Worm (Caenorhabditis elegans) whole organism, L2 larva: ENCODE data around the gene W02B12.13.

ENCODE experiments used
- C34F6.9 ChIP-seq: fragments of 150-350 bp; optimal IDR thresholded peaks from 2 replicates; lab custom pipeline; 2014; ENCODE audit warnings: missing biosample characterization, missing genetic modification characterization
- Y55F3AM.14 ChIP-seq: fragments of 200-800 bp; sonication (Bioruptor generic); optimal IDR thresholded peaks from 2 replicates; lab custom pipeline; 2018; ENCODE audit warnings: mild to moderate bottlenecking, missing genetic modification characterization, missing compliant biosample characterization
- aly-2 ChIP-seq: fragments of 150-350 bp; optimal IDR thresholded peaks from 2 replicates; lab custom pipeline; 2014; ENCODE audit warnings: missing biosample characterization, missing genetic modification characterization
- ama-1 ChIP-seq: fragments of 150-350 bp; optimal IDR thresholded peaks from 2 replicates; lab custom pipeline; 2018; ENCODE audit warnings: inconsistent platforms
- blmp-1 ChIP-seq: sonication (generic microtip); optimal IDR thresholded peaks from 2 replicates; lab custom pipeline; 2017; ENCODE audit warnings: missing genetic modification characterization, mild to moderate bottlenecking, missing compliant biosample characterization, antibody characterized with exemption, moderate library complexity; ENCODE audit not compliant: insufficient read depth
- ceh-82 ChIP-seq: fragments of 150-350 bp; optimal IDR thresholded peaks from 2 replicates; lab custom pipeline; 2014; ENCODE audit warnings: missing biosample characterization, missing genetic modification characterization
- crh-2 ChIP-seq: sonication (generic microtip); optimal IDR thresholded peaks from 2 replicates; lab custom pipeline; 2017; ENCODE audit warnings: missing biosample characterization, missing genetic modification characterization
- dmd-4 ChIP-seq: sonication (generic microtip); optimal IDR thresholded peaks from 2 replicates; lab custom pipeline; 2017; ENCODE audit warnings: missing biosample characterization, missing genetic modification characterization
- elt-3 ChIP-seq: sonication (generic microtip); optimal IDR thresholded peaks from 2 replicates; lab custom pipeline; 2017; ENCODE audit warnings: missing biosample characterization, missing genetic modification characterization
- fos-1 ChIP-seq: fragments of 150-350 bp; optimal IDR thresholded peaks from 2 replicates; lab custom pipeline; 2014; ENCODE audit warnings: missing biosample characterization, missing genetic modification characterization
- gmeb-1 ChIP-seq: fragments of 150-350 bp; optimal IDR thresholded peaks from 2 replicates; lab custom pipeline; 2014; ENCODE audit warnings: missing biosample characterization, missing genetic modification characterization
- lin-13 ChIP-seq: fragments of 150-350 bp; optimal IDR thresholded peaks from 2 replicates; lab custom pipeline; 2014; ENCODE audit warnings: missing biosample characterization, missing genetic modification reagents, missing genetic modification characterization
- lsy-2 ChIP-seq, 2 experiments: fragments of 150-350 bp in 1 of 2; sonication (generic microtip) in 1 of 2; optimal IDR thresholded peaks; 2 replicates each; lab custom pipeline; 2014 to 2017; ENCODE audit warnings: missing biosample characterization in 2 of 2, missing genetic modification characterization in 2 of 2
- mdl-1 ChIP-seq, 2 experiments: fragments of 150-350 bp in 1 of 2; sonication (generic microtip) in 1 of 2; optimal IDR thresholded peaks; 2 replicates each; lab custom pipeline; 2017; ENCODE audit warnings: missing biosample characterization in 2 of 2, missing genetic modification characterization in 2 of 2
- nhr-11 ChIP-seq: fragments of 150-350 bp; optimal IDR thresholded peaks from 2 replicates; lab custom pipeline; 2014; ENCODE audit warnings: missing biosample characterization, missing genetic modification characterization
- nhr-12 ChIP-seq: fragments of 150-350 bp; optimal IDR thresholded peaks from 2 replicates; lab custom pipeline; 2014; ENCODE audit warnings: missing biosample characterization, missing genetic modification characterization
- nhr-129 ChIP-seq: fragments of 150-350 bp; optimal IDR thresholded peaks from 2 replicates; lab custom pipeline; 2014; ENCODE audit warnings: missing biosample characterization, missing genetic modification characterization
- nhr-21 ChIP-seq: fragments of 150-350 bp; optimal IDR thresholded peaks from 2 replicates; lab custom pipeline; 2014; ENCODE audit warnings: missing biosample characterization, missing genetic modification characterization
- nhr-23 ChIP-seq: fragments of 150-350 bp; optimal IDR thresholded peaks from 2 replicates; lab custom pipeline; 2014; ENCODE audit warnings: missing biosample characterization, missing genetic modification reagents, missing genetic modification characterization
- nhr-237 ChIP-seq: fragments of 150-350 bp; optimal IDR thresholded peaks from 2 replicates; lab custom pipeline; 2014; ENCODE audit warnings: missing biosample characterization, missing genetic modification characterization
- nhr-25 ChIP-seq: fragments of 150-350 bp; sonication (generic microtip); optimal IDR thresholded peaks from 3 replicates; lab custom pipeline; 2014; ENCODE audit warnings: missing biosample characterization, missing genetic modification characterization
- nhr-77 ChIP-seq: fragments of 150-350 bp; optimal IDR thresholded peaks from 2 replicates; lab custom pipeline; 2014; ENCODE audit warnings: missing biosample characterization, missing genetic modification characterization
- sem-4 ChIP-seq: fragments of 150-350 bp; optimal IDR thresholded peaks from 2 replicates; lab custom pipeline; 2014; ENCODE audit warnings: missing biosample characterization, missing genetic modification reagents, missing genetic modification characterization
- sma-3 ChIP-seq: sonication (generic microtip); optimal IDR thresholded peaks from 2 replicates; lab custom pipeline; 2016; ENCODE audit warnings: missing genetic modification reagents, missing genetic modification characterization, missing compliant biosample characterization
- sma-9 ChIP-seq, 2 experiments: fragments of 150-350 bp in 1 of 2; sonication (generic microtip) in 1 of 2; optimal IDR thresholded peaks; 2 replicates each; lab custom pipeline; 2014 to 2016; ENCODE audit warnings: missing genetic modification characterization in 2 of 2, mild to moderate bottlenecking in 1 of 2, missing biosample characterization in 1 of 2, missing compliant biosample characterization in 1 of 2, missing genetic modification reagents in 1 of 2, moderate library complexity in 1 of 2
- unc-39 ChIP-seq: fragments of 150-350 bp; optimal IDR thresholded peaks from 2 replicates; lab custom pipeline; 2014; ENCODE audit warnings: missing biosample characterization, missing genetic modification characterization
- unc-55 ChIP-seq: fragments of 150-350 bp; sonication (generic microtip); optimal IDR thresholded peaks from 3 replicates; lab custom pipeline; 2014; ENCODE audit warnings: missing biosample characterization, missing genetic modification reagents, missing genetic modification characterization
- ztf-1 ChIP-seq: fragments of 200-800 bp; sonication (Bioruptor generic); conservative IDR thresholded peaks from 2 replicates; pipeline ENCODE4 v1.3.6; 2022; ENCODE audit warnings: missing genetic modification characterization, missing compliant biosample characterization
- ztf-4 ChIP-seq: fragments of 150-350 bp; optimal IDR thresholded peaks from 2 replicates; lab custom pipeline; 2014; ENCODE audit warnings: missing biosample characterization, missing genetic modification characterization

W02B12.13 gene

DNA sequence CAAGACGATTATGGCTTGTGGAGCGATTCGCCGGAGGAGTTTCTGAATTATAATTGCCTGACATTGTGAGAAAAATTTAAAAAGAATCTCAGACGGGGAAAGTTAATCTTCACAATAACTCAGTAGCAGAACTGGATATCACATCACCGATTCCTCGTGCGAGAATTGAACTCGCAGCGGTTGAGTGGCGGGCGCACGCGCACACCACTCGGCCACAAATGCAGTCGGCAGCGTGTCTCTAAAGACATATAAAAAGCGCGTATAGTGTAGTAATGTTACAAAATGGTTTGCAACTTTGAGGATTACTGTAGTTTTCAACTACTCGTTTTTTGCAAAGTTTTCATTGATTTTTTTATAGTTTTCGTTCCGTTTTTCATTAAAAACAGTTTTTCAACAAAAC lies 39.5 kb downstream of the W02B12.13 start (continued):
- TF ChIP-seq elt-3 = no peak
- TF ChIP-seq nhr-129 (tag; lab: Kevin White, UChicago) = peak; percentile 88
- no peak for TF ChIP-seq unc-39 (tag; lab: Kevin White, UChicago)
- no peak for TF ChIP-seq nhr-77 (tag; lab: Kevin White, UChicago)
- no peak for TF ChIP-seq ama-1 (lab: Kevin White, UChicago)
- TF ChIP-seq Y55F3AM.14 = peak; percentile 85
- TF ChIP-seq, all 48 proteins: peak for 24

DNA sequence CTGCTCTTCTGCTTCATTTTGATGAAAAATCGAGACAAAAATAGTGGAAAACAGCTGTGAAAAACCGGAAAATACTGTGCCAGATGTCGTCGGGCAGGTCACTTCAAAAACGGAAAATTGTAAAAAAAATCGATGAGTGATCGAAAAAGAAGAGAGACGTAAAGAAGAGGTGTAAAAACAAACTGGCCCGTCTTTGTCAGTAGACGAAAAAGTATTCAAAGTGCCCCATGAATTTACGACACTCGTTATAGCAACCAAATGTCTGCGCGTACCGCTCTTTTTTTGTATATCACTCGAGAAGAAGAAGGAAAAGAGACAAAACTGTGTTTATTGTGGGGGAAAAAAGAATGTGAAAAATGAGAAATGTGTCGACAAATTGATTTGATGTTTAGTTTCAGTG lies 40.1 kb downstream of the W02B12.13 start, which contains the start of gene twk-5:
Gene twk-5 (minus strand): TSS at position 101 of the 400 bp plus-strand sequence.
- TF ChIP-seq Y55F3AM.14 = no peak
- TF ChIP-seq blmp-1 (tag; lab: Kevin White, UChicago) = peak; percentile 8

DNA sequence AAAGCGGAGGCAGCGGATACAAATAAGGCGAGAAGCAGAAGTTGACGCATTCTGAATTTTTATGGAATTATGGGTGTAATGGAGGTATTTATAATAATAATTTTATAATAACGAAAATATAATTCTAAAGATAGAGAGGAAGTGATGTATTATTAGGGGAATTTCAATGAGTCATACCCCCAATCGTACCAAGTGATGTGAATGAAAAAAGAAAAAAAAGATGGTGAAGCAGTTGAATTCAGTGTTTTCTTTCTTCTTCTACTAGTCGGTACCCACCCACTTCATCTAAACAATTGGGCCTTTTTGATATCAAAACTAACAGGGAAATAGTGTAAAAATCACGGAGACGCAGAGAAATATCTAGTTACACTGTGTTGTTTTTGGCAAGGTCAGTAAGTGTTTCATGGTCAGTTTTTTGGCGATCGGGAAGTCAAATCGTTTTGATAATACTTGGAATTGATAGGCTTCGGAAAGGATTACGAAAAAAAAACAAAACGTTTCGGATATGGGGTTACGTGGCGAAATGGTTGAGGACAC lies 41.7 kb downstream of the W02B12.13 start, which contains the start of gene ttr-18:
Gene ttr-18 (minus strand): TSS at position 51 of the 537 bp plus-strand sequence.
- no peak for TF ChIP-seq nhr-237
- TF ChIP-seq sma-3 (GFP tag; lab: Kevin White, UChicago) = peak; percentile 13
- no peak for TF ChIP-seq ama-1 (lab: Kevin White, UChicago)
- no peak for TF ChIP-seq C34F6.9 (tag; lab: Kevin White, UChicago)
- no peak for TF ChIP-seq nhr-12 (tag; lab: Kevin White, UChicago)
- peak; percentile 19 for TF ChIP-seq nhr-25
- TF ChIP-seq lin-13 (GFP tag; lab: Kevin White, UChicago) = no peak

DNA sequence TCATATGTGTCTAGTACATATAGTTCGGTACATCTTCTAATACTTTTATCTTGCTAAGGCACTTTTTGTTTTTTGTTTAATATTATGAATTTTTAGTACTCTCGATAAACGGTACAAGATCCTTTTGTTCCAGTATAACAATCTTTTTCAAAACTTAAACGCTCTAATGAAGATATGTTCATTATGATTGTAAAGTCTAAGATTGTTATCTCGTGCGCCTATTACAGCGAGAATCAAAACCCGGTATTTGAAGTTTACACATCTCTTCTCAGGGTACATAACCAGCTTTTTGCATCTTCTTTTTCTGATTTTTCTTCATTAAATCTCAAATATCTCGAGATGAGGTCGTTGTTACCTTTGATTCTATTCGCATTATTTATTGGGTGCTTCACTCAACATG lies 42.9 kb downstream of the W02B12.13 start, which contains the start of gene B0334.13:
Gene B0334.13 (plus strand): TSS at position 301 of the 400 bp plus-strand sequence.
- TF ChIP-seq dmd-4 (tag; lab: Kevin White, UChicago) (no peak), nhr-23 (tag; lab: Kevin White, UChicago) (no peak), sem-4 (tag; lab: Kevin White, UChicago) (no peak), mdl-1 (tag; optimal IDR thresholded peaks at IDR 0.05; lab: Kevin White, UChicago) (no peak), C34F6.9 (tag; lab: Kevin White, UChicago) (no peak), unc-55 (GFP tag; lab: Kevin White, UChicago) (no peak), nhr-11 (tag; lab: Kevin White, UChicago) (no peak), nhr-21 (tag; lab: Kevin White, UChicago) (no peak), elt-3 (no peak), ztf-1 (GFP tag; lab: Robert Waterston, UW) (no peak), nhr-237 (no peak)

DNA sequence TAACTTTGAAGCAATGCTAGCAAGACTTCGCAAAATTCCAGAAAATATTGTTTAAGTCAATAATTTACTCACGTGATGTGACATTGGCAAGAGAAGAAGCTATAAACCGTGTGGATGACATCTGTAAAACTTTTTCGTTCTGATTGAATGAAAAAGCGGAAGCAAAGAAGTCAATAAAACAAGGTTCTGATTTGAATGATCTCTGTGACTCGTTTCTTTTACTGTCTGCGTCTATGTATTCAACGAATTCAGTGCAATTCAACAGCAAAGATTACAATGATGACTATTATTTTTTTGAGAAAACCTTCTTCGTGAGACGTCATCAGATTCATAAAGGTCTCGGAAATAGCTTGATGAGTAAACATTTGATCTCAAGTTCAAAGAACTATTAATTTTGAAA lies 47.8 kb downstream of the W02B12.13 start, which contains the start of gene hacl-1:
Gene hacl-1 (minus strand): TSS at position 121 of the 400 bp plus-strand sequence.
- TF ChIP-seq sma-9 (GFP tag; optimal IDR thresholded peaks at IDR 0.05; lab: Kevin White, UChicago) = peak; percentile 12
- no peak for TF ChIP-seq sma-9 (tag; optimal IDR thresholded peaks at IDR 0.05; lab: Kevin White, UChicago)
- no peak for TF ChIP-seq unc-55 (GFP tag; lab: Kevin White, UChicago)
- peak; percentile 7 for TF ChIP-seq ztf-4 (tag; lab: Kevin White, UChicago)
- TF ChIP-seq nhr-25 = peak; percentile 71
- TF ChIP-seq dmd-4 (tag; lab: Kevin White, UChicago) = no peak
- TF ChIP-seq unc-39 (tag; lab: Kevin White, UChicago) = no peak
- peak; percentile 19 for TF ChIP-seq C34F6.9 (tag; lab: Kevin White, UChicago)
- no peak for TF ChIP-seq aly-2 (tag; lab: Kevin White, UChicago)
- peak; percentile 0 to 38 for TF ChIP-seq lsy-2 (tag; optimal IDR thresholded peaks at IDR 0.05; lab: Kevin White, UChicago)
- no peak for TF ChIP-seq nhr-12 (tag; lab: Kevin White, UChicago)
- TF ChIP-seq nhr-21 (tag; lab: Kevin White, UChicago) = peak; percentile 68
- TF ChIP-seq sma-3 (GFP tag; lab: Kevin White, UChicago) = peak; percentile 63
- TF ChIP-seq crh-2 (tag; lab: Kevin White, UChicago) = peak; percentile 63
- peak; percentile 35 for TF ChIP-seq fos-1 (tag; lab: Kevin White, UChicago)
- no peak for TF ChIP-seq nhr-23 (tag; lab: Kevin White, UChicago)

DNA sequence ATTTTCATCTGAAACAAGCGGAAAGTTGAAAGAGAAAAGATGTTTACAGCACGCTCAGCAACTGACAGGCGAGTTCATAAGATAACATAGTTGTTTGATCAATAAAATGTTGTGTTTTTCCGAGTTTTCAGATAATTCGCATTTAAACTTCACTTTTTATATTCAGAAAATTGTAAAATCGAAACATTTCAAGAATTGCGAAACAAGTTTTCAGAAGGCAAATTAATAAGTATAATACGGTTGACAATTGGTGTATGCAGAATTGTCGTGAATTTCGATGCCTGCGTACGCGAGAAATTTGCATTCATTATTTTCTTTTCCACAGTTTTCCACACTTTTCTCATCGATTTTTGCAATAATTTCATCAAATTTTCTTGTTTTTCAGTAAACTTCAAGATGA lies 50.2 kb downstream of the W02B12.13 start, which contains the start of the genes ooc-3 and B0334.4:
Gene ooc-3 (minus strand): TSS at position 15 of the 400 bp plus-strand sequence.
Gene B0334.4 (plus strand): TSS at position 386 of the 400 bp plus-strand sequence.
- TF ChIP-seq ama-1 (lab: Kevin White, UChicago) = peak; percentile 9
- TF ChIP-seq gmeb-1 = peak; percentile 16
- no peak for TF ChIP-seq nhr-25
- TF ChIP-seq lsy-2 (tag; optimal IDR thresholded peaks at IDR 0.05; lab: Kevin White, UChicago) = peak; percentile 46 to 95
- no peak for TF ChIP-seq ceh-82 (tag; lab: Kevin White, UChicago)
- no peak for TF ChIP-seq blmp-1 (tag; lab: Kevin White, UChicago)
- TF ChIP-seq nhr-129 (tag; lab: Kevin White, UChicago) = peak; percentile 42
- peak; percentile 66 for TF ChIP-seq C34F6.9 (tag; lab: Kevin White, UChicago)
